Fruit fly (Drosophila melanogaster) whole organism, embryonic: ENCODE measurements around the gene Adsl.
A peak's percentile ranks its signal among the peaks of the same experiment; 100 is the strongest.

ENCODE experiments used
- CG10959 ChIP-seq: fragments of 200-800 bp; sonication (Bioruptor generic); IDR thresholded peaks from 2 replicates; pipeline ENCODE4 v1.3.6; 2022; ENCODE audit warnings: missing biosample characterization, missing genetic modification characterization
- CG12236 ChIP-seq: fragments of 200-800 bp; sonication (Bioruptor generic); optimal IDR thresholded peaks from 2 replicates; lab custom pipeline; 2016; ENCODE audit warnings: missing biosample characterization, missing genetic modification characterization
- CG13624 ChIP-seq: fragments of 200-800 bp; sonication (Bioruptor generic); optimal IDR thresholded peaks from 2 replicates; lab custom pipeline; 2016; ENCODE audit warnings: missing biosample characterization, missing genetic modification characterization
- CG1647 ChIP-seq: fragments of 200-800 bp; sonication (Bioruptor generic); optimal IDR thresholded peaks from 3 replicates; lab custom pipeline; 2016; ENCODE audit warnings: missing biosample characterization, missing genetic modification characterization
- CG16815 ChIP-seq: fragments of 200-800 bp; sonication (Bioruptor generic); optimal IDR thresholded peaks from 3 replicates; lab custom pipeline; 2017; ENCODE audit warnings: missing biosample characterization, mild to moderate bottlenecking, missing genetic modification characterization
- CG1792 ChIP-seq: fragments of 200-800 bp; sonication (Bioruptor generic); optimal IDR thresholded peaks from 2 replicates; lab custom pipeline; 2016; ENCODE audit warnings: missing biosample characterization, missing genetic modification characterization
- CG18476 ChIP-seq: fragments of 200-800 bp; sonication (Bioruptor generic); optimal IDR thresholded peaks from 2 replicates; lab custom pipeline; 2016; ENCODE audit warnings: missing biosample characterization, mild to moderate bottlenecking, missing genetic modification characterization
- CG31441 ChIP-seq: fragments of 200-800 bp; sonication (Bioruptor generic); IDR thresholded peaks from 2 replicates; pipeline ENCODE4 v1.3.6; 2022; ENCODE audit warnings: missing biosample characterization, missing genetic modification characterization
- CG34224 ChIP-seq: fragments of 200-800 bp; sonication (Bioruptor generic); IDR thresholded peaks from 3 replicates; pipeline ENCODE4 v1.3.6; 2022; ENCODE audit warnings: missing biosample characterization, missing genetic modification characterization; ENCODE audit not compliant: partially characterized antibody
- CG5180 ChIP-seq: fragments of 200-800 bp; sonication (Bioruptor generic); optimal IDR thresholded peaks from 3 replicates; lab custom pipeline; 2017; ENCODE audit warnings: missing biosample characterization, missing genetic modification characterization, mild to moderate bottlenecking, moderate library complexity, missing genetic modification reagents
- CG7271 ChIP-seq: fragments of 200-800 bp; sonication (Bioruptor generic); optimal IDR thresholded peaks from 2 replicates; lab custom pipeline; 2018; ENCODE audit warnings: missing biosample characterization, mild to moderate bottlenecking, missing genetic modification characterization, moderate library complexity
- CG7357 ChIP-seq: fragments of 200-800 bp; sonication (Bioruptor generic); IDR thresholded peaks from 3 replicates; pipeline ENCODE4 v1.3.6; 2022; ENCODE audit warnings: missing biosample characterization, missing genetic modification characterization
- CG7372 ChIP-seq: fragments of 200-800 bp; sonication (Bioruptor generic); IDR thresholded peaks from 2 replicates; pipeline ENCODE4 v1.3.6; 2022; ENCODE audit warnings: missing biosample characterization, missing genetic modification characterization
- CG7963 ChIP-seq: fragments of 200-800 bp; sonication (Bioruptor generic); IDR thresholded peaks from 3 replicates; pipeline ENCODE4 v1.3.6; 2022; ENCODE audit warnings: missing biosample characterization, missing genetic modification characterization; ENCODE audit not compliant: partially characterized antibody
- CG8765 ChIP-seq: fragments of 200-800 bp; sonication (Bioruptor generic); IDR thresholded peaks from 2 replicates; pipeline ENCODE4 v1.3.6; 2022; ENCODE audit warnings: missing biosample characterization, missing genetic modification characterization
- CG9932 ChIP-seq: fragments of 200-800 bp; sonication (Bioruptor generic); IDR thresholded peaks from 2 replicates; pipeline ENCODE4 v1.3.6; 2022; ENCODE audit warnings: missing biosample characterization, missing genetic modification characterization
- Kr ChIP-seq: fragments of 200-800 bp; sonication (Bioruptor generic); optimal IDR thresholded peaks from 2 replicates; lab custom pipeline; 2017; ENCODE audit warnings: missing biosample characterization, mild to moderate bottlenecking, missing genetic modification characterization
- Lhr ChIP-seq: fragments of 200-800 bp; sonication (Bioruptor generic); optimal IDR thresholded peaks from 3 replicates; lab custom pipeline; 2017; ENCODE audit warnings: mild to moderate bottlenecking, missing biosample characterization, missing genetic modification reagents, missing genetic modification characterization
- Mad ChIP-seq: fragments of 200-800 bp; sonication (Bioruptor generic); optimal IDR thresholded peaks from 2 replicates; lab custom pipeline; 2016; ENCODE audit warnings: missing biosample characterization, missing genetic modification characterization
- Optix ChIP-seq: fragments of 200-800 bp; sonication (Bioruptor generic); IDR thresholded peaks from 3 replicates; pipeline ENCODE4 v1.3.6; 2022; ENCODE audit warnings: missing biosample characterization, missing genetic modification characterization
- Ptx1 ChIP-seq: fragments of 200-800 bp; sonication (Bioruptor generic); IDR thresholded peaks from 2 replicates; pipeline ENCODE4 v1.3.6; 2022; ENCODE audit warnings: missing biosample characterization, missing genetic modification characterization
- Sry-β ChIP-seq: fragments of 200-800 bp; sonication (Bioruptor generic); optimal IDR thresholded peaks from 2 replicates; lab custom pipeline; 2018; ENCODE audit warnings: missing biosample characterization, mild to moderate bottlenecking, missing genetic modification characterization, moderate library complexity
- ab ChIP-seq: fragments of 200-800 bp; sonication (Bioruptor generic); optimal IDR thresholded peaks from 2 replicates; lab custom pipeline; 2016; ENCODE audit warnings: missing biosample characterization, missing genetic modification characterization
- ap ChIP-seq: fragments of 200-800 bp; sonication (Bioruptor generic); IDR thresholded peaks from 2 replicates; pipeline ENCODE4 v1.3.6; 2022; ENCODE audit warnings: missing biosample characterization, missing genetic modification characterization
- ash1 ChIP-seq: fragments of 200-800 bp; sonication (Bioruptor generic); optimal IDR thresholded peaks from 2 replicates; lab custom pipeline; 2018; ENCODE audit warnings: missing biosample characterization, mild to moderate bottlenecking, missing genetic modification characterization
- ato ChIP-seq: fragments of 200-800 bp; sonication (Bioruptor generic); IDR thresholded peaks from 2 replicates; pipeline ENCODE4 v1.3.6; 2022; ENCODE audit warnings: missing biosample characterization, missing genetic modification characterization; ENCODE audit not compliant: partially characterized antibody
- bigmax ChIP-seq: fragments of 200-800 bp; sonication (Bioruptor generic); optimal IDR thresholded peaks from 2 replicates; lab custom pipeline; 2018; ENCODE audit warnings: missing biosample characterization, mild to moderate bottlenecking, missing genetic modification characterization
- btn ChIP-seq: fragments of 200-800 bp; sonication (Bioruptor generic); optimal IDR thresholded peaks from 2 replicates; lab custom pipeline; 2016; ENCODE audit warnings: missing biosample characterization, missing genetic modification characterization
- cad ChIP-seq: fragments of >200 bp; optimal IDR thresholded peaks from 2 replicates; lab custom pipeline; 2017; ENCODE audit warnings: missing biosample characterization, missing genetic modification characterization
- dati ChIP-seq: fragments of 200-800 bp; sonication (Bioruptor generic); IDR thresholded peaks from 2 replicates; pipeline ENCODE4 v1.3.6; 2022; ENCODE audit warnings: missing biosample characterization, missing genetic modification characterization
- dmrt11E ChIP-seq: fragments of 200-800 bp; sonication (Bioruptor generic); optimal IDR thresholded peaks from 3 replicates; lab custom pipeline; 2018; ENCODE audit warnings: missing biosample characterization, mild to moderate bottlenecking, missing genetic modification characterization, moderate library complexity
- ems ChIP-seq: fragments of 200-800 bp; sonication (Bioruptor generic); optimal IDR thresholded peaks from 3 replicates; lab custom pipeline; 2016; ENCODE audit warnings: missing biosample characterization, missing genetic modification characterization
- gcm2 ChIP-seq: fragments of 200-800 bp; sonication (Bioruptor generic); optimal IDR thresholded peaks from 2 replicates; lab custom pipeline; 2016; ENCODE audit warnings: missing biosample characterization, missing genetic modification characterization
- her ChIP-seq: fragments of 200-800 bp; sonication (Bioruptor generic); optimal IDR thresholded peaks from 2 replicates; lab custom pipeline; 2016; ENCODE audit warnings: missing biosample characterization, missing genetic modification characterization
- ind ChIP-seq: fragments of 200-800 bp; sonication (Bioruptor generic); optimal IDR thresholded peaks from 3 replicates; lab custom pipeline; 2016; ENCODE audit warnings: missing biosample characterization, missing genetic modification characterization
- pan ChIP-seq, 4 experiments: fragments of >200 bp in 3 of 4; fragments of 200-800 bp in 1 of 4; sonication (Bioruptor generic) in 1 of 4; optimal IDR thresholded peaks in 3 of 4; IDR thresholded peaks in 1 of 4; 2 replicates each; pipeline versions ENCODE4 v1.3.6 to Lab custom; 2017 to 2022; ENCODE audit warnings: missing biosample characterization in 2 of 4, missing genetic modification characterization in 2 of 4, mixed read lengths in 1 of 4
- pnt ChIP-seq: fragments of 200-800 bp; sonication (Bioruptor generic); optimal IDR thresholded peaks from 3 replicates; lab custom pipeline; 2016; ENCODE audit warnings: missing biosample characterization, missing genetic modification characterization
- repo ChIP-seq: fragments of 200-800 bp; sonication (Bioruptor generic); optimal IDR thresholded peaks from 2 replicates; lab custom pipeline; 2016; ENCODE audit warnings: missing biosample characterization, missing genetic modification characterization
- slp2 ChIP-seq: fragments of 200-800 bp; sonication (Bioruptor generic); optimal IDR thresholded peaks from 2 replicates; lab custom pipeline; 2016; ENCODE audit warnings: missing biosample characterization, missing genetic modification characterization
- sna ChIP-seq: fragments of 200-800 bp; sonication (Bioruptor generic); IDR thresholded peaks from 2 replicates; pipeline ENCODE4 v1.3.6; 2022; ENCODE audit warnings: missing biosample characterization, missing genetic modification characterization; ENCODE audit not compliant: partially characterized antibody
- tgo ChIP-seq: fragments of 200-800 bp; sonication (Bioruptor generic); IDR thresholded peaks from 3 replicates; pipeline ENCODE4 v1.3.6; 2022; ENCODE audit warnings: missing biosample characterization, missing genetic modification characterization
- wor ChIP-seq: fragments of 200-800 bp; sonication (Bioruptor generic); IDR thresholded peaks from 2 replicates; pipeline ENCODE4 v1.3.6; 2022; ENCODE audit warnings: missing biosample characterization, missing genetic modification characterization
- z ChIP-seq: fragments of 200-800 bp; sonication (Bioruptor generic); IDR thresholded peaks from 3 replicates; pipeline ENCODE4 v1.3.6; 2022; ENCODE audit warnings: missing biosample characterization, missing genetic modification characterization
- zf30C ChIP-seq: fragments of 200-800 bp; sonication (Bioruptor generic); optimal IDR thresholded peaks from 3 replicates; lab custom pipeline; 2018; ENCODE audit warnings: missing biosample characterization, mild to moderate bottlenecking, missing genetic modification characterization

The Adsl gene

DNA sequence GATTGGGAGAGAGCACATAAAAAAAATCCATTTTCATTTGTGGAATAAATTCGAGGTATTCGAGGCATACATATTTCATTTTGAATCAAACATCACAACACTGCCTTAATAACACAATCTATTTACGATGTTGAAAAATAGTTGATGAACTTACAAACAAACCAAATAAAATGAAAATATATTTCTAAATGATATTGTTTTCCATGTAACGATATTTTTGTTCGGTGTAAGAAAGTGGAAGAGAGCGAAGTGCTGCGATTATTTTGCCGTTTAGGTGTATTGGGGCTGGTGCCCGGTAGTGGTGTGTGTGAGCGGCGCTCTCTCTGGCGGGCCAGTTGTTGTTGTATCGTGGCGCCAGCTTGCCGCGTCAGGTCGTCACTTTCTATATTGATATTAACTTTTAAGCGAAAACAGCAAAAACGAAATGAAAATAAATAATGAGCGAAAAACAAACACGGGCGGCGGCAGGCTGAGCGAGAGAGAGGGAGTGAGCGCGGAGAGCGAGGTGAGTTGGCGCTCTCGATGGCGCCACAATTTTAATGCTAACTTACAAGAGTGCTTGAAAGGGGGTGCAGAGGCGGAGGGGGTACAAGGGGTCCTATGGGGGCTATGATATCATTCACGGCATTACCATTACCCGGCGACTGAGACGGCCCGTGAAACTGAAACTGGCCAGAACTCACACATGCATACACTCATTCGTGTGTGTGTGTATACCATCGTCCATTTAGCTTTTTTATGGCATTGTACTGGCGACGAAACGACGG, 44.3 kb upstream of the Adsl start (continued):
- TF ChIP-seq gcm2 (GFP tag; lab: Kevin White, UChicago) (peak; percentile 86), repo (GFP tag; lab: Kevin White, UChicago) (peak; percentile 57), bigmax (GFP tag; lab: Kevin White, UChicago) (peak; percentile 5), CG7963 (no peak), z (GFP tag; lab: Robert Waterston, UW) (0 out of 3 replicates have a peak, but pooled peaks have one; percentile 54), CG7271 (peak; percentile 48), CG12236 (GFP tag; lab: Kevin White, UChicago) (peak; percentile 84), tgo (GFP tag; lab: Robert Waterston, UW) (peak; percentile 91), cad (no peak), Lhr (GFP tag; lab: Kevin White, UChicago) (peak; percentile 65), pan (optimal IDR thresholded peaks at IDR 0.05; lab: Kevin White, UChicago) (no peak), pan (GFP tag; optimal IDR thresholded peaks at IDR 0.05 in 1 of 2, IDR thresholded peaks at IDR 0.05 in 1 of 2) (peak in 1 of 2 experiments; percentile 90), dmrt11E (tag; lab: Kevin White, UChicago) (peak; percentile 83), CG16815 (peak; percentile 86), slp2 (GFP tag; lab: Kevin White, UChicago) (peak; percentile 82), Kr (GFP tag; lab: Kevin White, UChicago) (no peak), sna (GFP tag; lab: Robert Waterston, UW) (no peak), zf30C (GFP tag; lab: Kevin White, UChicago) (peak; percentile 93), her (GFP tag; lab: Kevin White, UChicago) (peak; percentile 74), Mad (GFP tag; lab: Kevin White, UChicago) (peak; percentile 81), CG13624 (GFP tag; lab: Kevin White, UChicago) (peak; percentile 90), ind (GFP tag; lab: Kevin White, UChicago) (peak; percentile 94), Sry-β (GFP tag; lab: Kevin White, UChicago) (peak; percentile 55), wor (peak; percentile 88), btn (GFP tag; lab: Kevin White, UChicago) (peak; percentile 60), CG18476 (GFP tag; lab: Kevin White, UChicago) (peak; percentile 89), ap (GFP tag; lab: Robert Waterston, UW) (peak; percentile 77), CG1792 (GFP tag; lab: Kevin White, UChicago) (peak; percentile 84), CG5180 (GFP tag; lab: Kevin White, UChicago) (peak; percentile 83), dati (GFP tag; lab: Robert Waterston, UW) (peak; percentile 80), ab (GFP tag; lab: Kevin White, UChicago) (peak; percentile 60), CG8765 (peak; percentile 55; the same call in 1 of the 2 replicates), CG7357 (peak; percentile 78), CG7372 (GFP tag; lab: Robert Waterston, UW) (peak; percentile 83), CG10959 (GFP tag; lab: Robert Waterston, UW) (peak; percentile 69), ems (GFP tag; lab: Kevin White, UChicago) (peak; percentile 89), CG34224 (GFP tag; lab: Robert Waterston, UW) (peak; percentile 64), ato (GFP tag; lab: Robert Waterston, UW) (no peak), Optix (no peak), CG31441 (peak; percentile 95), ash1 (peak; percentile 70), pnt (GFP tag; lab: Kevin White, UChicago) (peak; percentile 79), CG9932 (GFP tag; lab: Robert Waterston, UW) (peak; percentile 86), Ptx1 (GFP tag; lab: Robert Waterston, UW) (peak; percentile 95), CG1647 (GFP tag; lab: Kevin White, UChicago) (peak; percentile 90)
